Fruit fly (Drosophila melanogaster) whole organism, embryonic: ENCODE data around the gene CG13601.

ENCODE experiments used
- ATbp ChIP-seq: fragments of 200-800 bp; sonication (Bioruptor generic); optimal IDR thresholded peaks from 2 replicates; lab custom pipeline; 2017; ENCODE audit warnings: missing biosample characterization, mild to moderate bottlenecking, missing genetic modification characterization, missing genetic modification reagents
- Atf-2 ChIP-seq: fragments of 200-800 bp; sonication (Bioruptor generic); optimal IDR thresholded peaks from 2 replicates; lab custom pipeline; 2016; ENCODE audit warnings: missing biosample characterization, missing genetic modification characterization
- BEAF-32 ChIP-seq: fragments of 200-800 bp; sonication (Bioruptor generic); optimal IDR thresholded peaks from 3 replicates; lab custom pipeline; 2017; ENCODE audit warnings: missing biosample characterization, missing genetic modification characterization, mild to moderate bottlenecking, moderate library complexity, missing genetic modification reagents
- CG10147 ChIP-seq: fragments of 200-800 bp; sonication (Bioruptor generic); optimal IDR thresholded peaks from 2 replicates; lab custom pipeline; 2019; ENCODE audit warnings: missing biosample characterization, mild to moderate bottlenecking, missing genetic modification characterization, moderate library complexity
- CG10366 ChIP-seq: fragments of 200-800 bp; sonication (Bioruptor generic); IDR thresholded peaks from 2 replicates; pipeline ENCODE4 v1.3.6; 2022; ENCODE audit warnings: missing biosample characterization, missing genetic modification characterization
- CG11085 ChIP-seq: fragments of 200-800 bp; sonication (Bioruptor generic); IDR thresholded peaks from 2 replicates; pipeline ENCODE4 v1.3.6; 2022; ENCODE audit warnings: missing biosample characterization, missing genetic modification characterization
- CG11398 ChIP-seq: fragments of 200-800 bp; sonication (Bioruptor generic); optimal IDR thresholded peaks from 2 replicates; lab custom pipeline; 2016; ENCODE audit warnings: missing biosample characterization, missing genetic modification characterization
- CG12219 ChIP-seq: fragments of 200-800 bp; sonication (Bioruptor generic); optimal IDR thresholded peaks from 3 replicates; lab custom pipeline; 2018; ENCODE audit warnings: missing biosample characterization, mild to moderate bottlenecking, missing genetic modification characterization
- CG12391 ChIP-seq: fragments of 200-800 bp; sonication (Bioruptor generic); optimal IDR thresholded peaks from 3 replicates; lab custom pipeline; 2018; ENCODE audit warnings: missing biosample characterization, mild to moderate bottlenecking, missing genetic modification characterization, moderate library complexity
- CG12744 ChIP-seq: fragments of 200-800 bp; sonication (Bioruptor generic); optimal IDR thresholded peaks from 2 replicates; lab custom pipeline; 2016; ENCODE audit warnings: missing biosample characterization, missing genetic modification characterization
- CG14965 ChIP-seq: fragments of 200-800 bp; sonication (Bioruptor generic); optimal IDR thresholded peaks from 2 replicates; lab custom pipeline; 2016; ENCODE audit warnings: missing biosample characterization, missing genetic modification characterization, borderline replicate concordance
- CG16813 ChIP-seq: fragments of 200-800 bp; sonication (Bioruptor generic); IDR thresholded peaks from 3 replicates; pipeline ENCODE4 v1.3.6; 2022; ENCODE audit warnings: missing biosample characterization, missing genetic modification characterization; ENCODE audit not compliant: partially characterized antibody
- CG18619 ChIP-seq: fragments of 200-800 bp; sonication (Bioruptor generic); optimal IDR thresholded peaks from 3 replicates; lab custom pipeline; 2017; ENCODE audit warnings: missing biosample characterization, mild to moderate bottlenecking, missing genetic modification characterization
- CG2202 ChIP-seq: fragments of 200-800 bp; sonication (Bioruptor generic); optimal IDR thresholded peaks from 2 replicates; lab custom pipeline; 2018; ENCODE audit warnings: missing biosample characterization, mild to moderate bottlenecking, missing genetic modification characterization
- CG32767 ChIP-seq: fragments of 200-800 bp; sonication (Bioruptor generic); IDR thresholded peaks from 2 replicates; pipeline ENCODE4 v1.3.6; 2022; ENCODE audit warnings: missing biosample characterization, missing genetic modification characterization
- CG3847 ChIP-seq: fragments of 200-800 bp; sonication (Bioruptor generic); IDR thresholded peaks from 2 replicates; pipeline ENCODE4 v1.3.6; 2022; ENCODE audit warnings: missing biosample characterization, missing genetic modification characterization
- CG4360 ChIP-seq: fragments of 200-800 bp; sonication (Bioruptor generic); IDR thresholded peaks from 2 replicates; pipeline ENCODE4 v1.3.6; 2022; ENCODE audit warnings: missing biosample characterization, missing genetic modification characterization
- CG4404 ChIP-seq: fragments of 200-800 bp; sonication (Bioruptor generic); IDR thresholded peaks from 2 replicates; pipeline ENCODE4 v1.3.6; 2022; ENCODE audit warnings: missing biosample characterization, missing genetic modification characterization
- CG4730 ChIP-seq: fragments of 200-800 bp; sonication (Bioruptor generic); IDR thresholded peaks from 2 replicates; pipeline ENCODE4 v1.3.6; 2022; ENCODE audit warnings: missing biosample characterization, missing genetic modification characterization
- CG4820 ChIP-seq: fragments of 200-800 bp; sonication (Bioruptor generic); optimal IDR thresholded peaks from 3 replicates; lab custom pipeline; 2016; ENCODE audit warnings: missing biosample characterization, missing genetic modification characterization
- CG9437 ChIP-seq: fragments of 200-800 bp; sonication (Bioruptor generic); optimal IDR thresholded peaks from 2 replicates; lab custom pipeline; 2018; ENCODE audit warnings: missing biosample characterization, mild to moderate bottlenecking, missing genetic modification characterization
- CkIIα-i1 ChIP-seq: fragments of 200-800 bp; sonication (Bioruptor generic); IDR thresholded peaks from 2 replicates; pipeline ENCODE4 v1.3.6; 2022; ENCODE audit warnings: missing biosample characterization, missing genetic modification characterization
- Dek ChIP-seq: fragments of 200-800 bp; sonication (Bioruptor generic); optimal IDR thresholded peaks from 3 replicates; lab custom pipeline; 2019; ENCODE audit warnings: missing biosample characterization, mild to moderate bottlenecking, missing genetic modification characterization, moderate library complexity
- Ets97D ChIP-seq: fragments of 200-800 bp; sonication (Bioruptor generic); optimal IDR thresholded peaks from 3 replicates; lab custom pipeline; 2016; ENCODE audit warnings: missing biosample characterization, missing genetic modification characterization
- HLH4C ChIP-seq: fragments of 200-800 bp; sonication (Bioruptor generic); IDR thresholded peaks from 3 replicates; pipeline ENCODE4 v1.3.6; 2022; ENCODE audit warnings: missing biosample characterization, missing genetic modification characterization; ENCODE audit not compliant: partially characterized antibody
- Hr78 ChIP-seq, 2 experiments: fragments of 200-800 bp in 1 of 2; fragments of >200 bp in 1 of 2; sonication (Bioruptor generic) in 1 of 2; optimal IDR thresholded peaks; 2 replicates each; lab custom pipeline; 2017 to 2019; ENCODE audit warnings: missing biosample characterization in 2 of 2, missing genetic modification characterization in 2 of 2, mild to moderate bottlenecking in 1 of 2, moderate library complexity in 1 of 2
- MESR4 ChIP-seq: fragments of 200-800 bp; sonication (Bioruptor generic); optimal IDR thresholded peaks from 2 replicates; lab custom pipeline; 2018; ENCODE audit warnings: missing biosample characterization, mild to moderate bottlenecking, missing genetic modification characterization, moderate library complexity
- Mad ChIP-seq: fragments of 200-800 bp; sonication (Bioruptor generic); optimal IDR thresholded peaks from 2 replicates; lab custom pipeline; 2016; ENCODE audit warnings: missing biosample characterization, missing genetic modification characterization
- Stat92E ChIP-seq, 3 experiments: fragments of >200 bp in 2 of 3; fragments of 200-800 bp in 1 of 3; sonication (Bioruptor generic) in 1 of 3; optimal IDR thresholded peaks; 2 replicates each; lab custom pipeline; 2017 to 2019; ENCODE audit warnings: missing biosample characterization in 3 of 3, missing genetic modification characterization in 3 of 3, mild to moderate bottlenecking in 1 of 3, moderate library complexity in 1 of 3
- TFAM ChIP-seq: fragments of 200-800 bp; sonication (Bioruptor generic); optimal IDR thresholded peaks from 2 replicates; lab custom pipeline; 2017; ENCODE audit warnings: missing biosample characterization, missing genetic modification characterization, inconsistent platforms
- ase ChIP-seq: fragments of 200-800 bp; sonication (Bioruptor generic); IDR thresholded peaks from 3 replicates; pipeline ENCODE4 v1.3.6; 2022; ENCODE audit warnings: missing biosample characterization, missing genetic modification characterization
- cad ChIP-seq: fragments of >200 bp; optimal IDR thresholded peaks from 2 replicates; lab custom pipeline; 2017; ENCODE audit warnings: missing biosample characterization, missing genetic modification characterization
- chif ChIP-seq, 2 experiments: fragments of 200-800 bp; sonication (Bioruptor generic); optimal IDR thresholded peaks; 3 replicates each; lab custom pipeline; 2016; ENCODE audit warnings: missing biosample characterization in 2 of 2, missing genetic modification characterization in 2 of 2
- chinmo ChIP-seq: fragments of 200-800 bp; sonication (Bioruptor generic); IDR thresholded peaks from 4 replicates; pipeline ENCODE4 v1.3.6; 2022; ENCODE audit warnings: missing biosample characterization, missing genetic modification characterization; ENCODE audit not compliant: partially characterized antibody
- crol ChIP-seq: fragments of 200-800 bp; sonication (Bioruptor generic); IDR thresholded peaks from 2 replicates; pipeline ENCODE4 v1.3.6; 2022; ENCODE audit warnings: missing biosample characterization, missing genetic modification characterization
- esg ChIP-seq: fragments of 200-800 bp; sonication (Bioruptor generic); conservative IDR thresholded peaks from 2 replicates; pipeline ENCODE4 v1.3.6; 2022; ENCODE audit warnings: missing biosample characterization, missing genetic modification characterization
- exex ChIP-seq: fragments of 200-800 bp; sonication (Bioruptor generic); optimal IDR thresholded peaks from 4 replicates; lab custom pipeline; 2018; ENCODE audit warnings: missing biosample characterization, mild to moderate bottlenecking, missing genetic modification characterization, moderate library complexity
- hbn ChIP-seq: fragments of 200-800 bp; sonication (Bioruptor generic); IDR thresholded peaks from 2 replicates; pipeline ENCODE4 v1.3.6; 2022; ENCODE audit warnings: missing biosample characterization, missing genetic modification characterization; ENCODE audit not compliant: partially characterized antibody
- kni ChIP-seq: fragments of 200-800 bp; sonication (Bioruptor generic); optimal IDR thresholded peaks from 3 replicates; lab custom pipeline; 2017; ENCODE audit warnings: mild to moderate bottlenecking, missing biosample characterization, missing genetic modification reagents, missing genetic modification characterization
- lbe ChIP-seq: fragments of 200-800 bp; sonication (Bioruptor generic); optimal IDR thresholded peaks from 2 replicates; lab custom pipeline; 2016; ENCODE audit warnings: missing biosample characterization, mild to moderate bottlenecking, missing genetic modification characterization
- lola ChIP-seq, 3 experiments: fragments of >200 bp in 2 of 3; fragments of 200-800 bp in 1 of 3; sonication (Bioruptor generic) in 1 of 3; optimal IDR thresholded peaks; 2 replicates each; lab custom pipeline; 2017 to 2019; ENCODE audit warnings: missing biosample characterization in 3 of 3, missing genetic modification characterization in 3 of 3, mild to moderate bottlenecking in 1 of 3, moderate library complexity in 1 of 3
- psq ChIP-seq: fragments of 200-800 bp; sonication (Bioruptor generic); optimal IDR thresholded peaks from 2 replicates; lab custom pipeline; 2017; ENCODE audit warnings: missing biosample characterization, missing genetic modification characterization
- run ChIP-seq: fragments of 200-800 bp; sonication (Bioruptor generic); optimal IDR thresholded peaks from 3 replicates; lab custom pipeline; 2018; ENCODE audit warnings: missing biosample characterization, mild to moderate bottlenecking, missing genetic modification characterization
- stwl ChIP-seq: fragments of 200-800 bp; sonication (Bioruptor generic); optimal IDR thresholded peaks from 3 replicates; lab custom pipeline; 2018; ENCODE audit warnings: missing biosample characterization, mild to moderate bottlenecking, missing genetic modification characterization, moderate library complexity
- tap ChIP-seq: fragments of 200-800 bp; optimal IDR thresholded peaks from 3 replicates; lab custom pipeline; 2019; ENCODE audit warnings: missing biosample characterization, mild to moderate bottlenecking, missing genetic modification characterization, moderate library complexity
- tll ChIP-seq, 2 experiments: fragments of 200-800 bp in 1 of 2; fragments of >200 bp in 1 of 2; sonication (Bioruptor generic) in 1 of 2; optimal IDR thresholded peaks; 2 replicates each; lab custom pipeline; 2017 to 2019; ENCODE audit warnings: missing biosample characterization in 2 of 2, missing genetic modification characterization in 2 of 2, mild to moderate bottlenecking in 1 of 2, moderate library complexity in 1 of 2
- z ChIP-seq: fragments of 200-800 bp; sonication (Bioruptor generic); IDR thresholded peaks from 3 replicates; pipeline ENCODE4 v1.3.6; 2022; ENCODE audit warnings: missing biosample characterization, missing genetic modification characterization

CG13601 gene

DNA sequence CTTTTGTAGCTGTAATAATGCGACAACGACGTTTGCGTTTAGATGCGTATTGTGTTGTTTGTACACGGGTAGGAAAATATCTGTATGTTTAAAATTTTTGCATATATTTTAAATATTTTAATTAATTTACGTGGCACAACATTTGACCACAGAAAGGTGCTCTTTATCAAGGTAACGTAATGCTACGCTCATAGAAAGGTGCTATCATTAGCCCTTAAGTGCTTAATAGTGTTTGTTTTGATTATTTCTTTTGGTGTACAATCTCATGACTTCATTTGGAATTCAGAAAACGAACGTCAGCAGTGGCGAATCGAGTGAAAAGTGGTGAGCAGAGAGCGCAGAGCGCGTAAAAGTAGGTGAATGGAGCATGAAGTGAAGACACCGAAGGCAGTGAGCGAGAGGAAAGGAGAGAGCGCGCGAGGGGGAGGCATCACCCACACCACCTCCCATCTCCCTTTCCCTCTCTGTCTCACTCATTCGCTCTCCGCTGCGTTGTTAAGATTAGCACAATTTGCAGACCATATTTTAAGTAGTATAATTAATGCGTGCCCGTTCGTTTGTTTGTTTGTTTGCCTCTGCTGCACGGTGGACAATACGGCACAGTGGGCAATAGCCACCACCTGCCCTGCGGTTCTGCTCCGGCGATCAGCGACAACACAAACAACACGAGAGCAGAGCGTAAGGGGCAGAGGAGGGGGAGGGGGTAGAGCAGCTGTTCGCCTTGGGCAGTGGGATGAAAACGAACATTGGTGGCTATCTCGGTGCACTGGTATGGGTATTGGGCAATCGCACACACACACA is 5.5 kb downstream of the CG13601 start (continued):
- TF ChIP-seq run (tag; lab: Kevin White, UChicago) (no peak), crol (GFP tag; lab: Robert Waterston, UW) (peak; percentile 98), CG14965 (GFP tag; lab: Kevin White, UChicago) (no peak), esg (GFP tag; lab: Robert Waterston, UW) (peak; percentile 21; the same call in 1 of the 2 replicates), exex (tag; lab: Kevin White, UChicago) (no peak), CG4730 (GFP tag; lab: Robert Waterston, UW) (peak; percentile 48; the same call in 1 of the 2 replicates), CG2202 (tag; lab: Kevin White, UChicago) (no peak), psq (GFP tag; lab: Kevin White, UChicago) (no peak), ase (GFP tag; lab: Robert Waterston, UW) (0 out of 3 replicates have a peak, but pooled peaks have one; percentile 27), tll (GFP tag; optimal IDR thresholded peaks at IDR 0.05; lab: Kevin White, UChicago) (no peak), kni (peak; percentile 81), CG12219 (no peak), CG11398 (GFP tag; lab: Kevin White, UChicago) (no peak), CG10366 (GFP tag; lab: Robert Waterston, UW) (peak; percentile 50; the same call in 1 of the 2 replicates), Stat92E (GFP tag; optimal IDR thresholded peaks at IDR 0.05; lab: Kevin White, UChicago) (no peak), chinmo (peak; percentile 97; the same call in 3 of the 4 replicates), MESR4 (GFP tag; lab: Kevin White, UChicago) (no peak), CG9437 (no peak), stwl (no peak), hbn (GFP tag; lab: Robert Waterston, UW) (peak; percentile 21; the same call in 1 of the 2 replicates), CG18619 (GFP tag; lab: Kevin White, UChicago) (peak; percentile 22), Mad (GFP tag; lab: Kevin White, UChicago) (no peak), CG12391 (peak; percentile 37), CG3847 (GFP tag; lab: Robert Waterston, UW) (no peak), CG16813 (no peak), Dek (tag; lab: Kevin White, UChicago) (peak; percentile 14), CG32767 (GFP tag; lab: Robert Waterston, UW) (peak; percentile 23; the same call in 1 of the 2 replicates), CG12744 (GFP tag; lab: Kevin White, UChicago) (no peak), CG10147 (GFP tag; lab: Kevin White, UChicago) (no peak), CG4360 (GFP tag; lab: Robert Waterston, UW) (no peak), CG4404 (GFP tag; lab: Robert Waterston, UW) (no peak), lbe (peak; percentile 21), BEAF-32 (no peak), Hr78 (GFP tag; optimal IDR thresholded peaks at IDR 0.05; lab: Kevin White, UChicago) (peak in 1 of 2 experiments; percentile 6), Ets97D (GFP tag; lab: Kevin White, UChicago) (no peak), CkIIα-i1 (GFP tag; lab: Robert Waterston, UW) (no peak), Atf-2 (no peak), ATbp (GFP tag; lab: Kevin White, UChicago) (peak; percentile 64), CG4820 (GFP tag; lab: Kevin White, UChicago) (no peak), cad (GFP tag; lab: Kevin White, UChicago) (no peak), lola (GFP tag; optimal IDR thresholded peaks at IDR 0.05; lab: Kevin White, UChicago) (peak in 1 of 3 experiments; percentile 4), z (GFP tag; lab: Robert Waterston, UW) (peak; percentile 94), CG11085 (GFP tag; lab: Robert Waterston, UW) (no peak), tap (tag; lab: Kevin White, UChicago) (peak; percentile 39), TFAM (GFP tag; lab: Kevin White, UChicago) (no peak), chif (GFP tag; optimal IDR thresholded peaks at IDR 0.05; lab: Kevin White, UChicago) (no peak), HLH4C (GFP tag; lab: Robert Waterston, UW) (no peak)
